Fruit fly (Drosophila melanogaster): ENCODE results near the gene mthl5.

Gene mthl5

dm6 chr3R:11869675-11870074, 17.3 kb downstream of the mthl5 start (continued):
- no peak for TF ChIP-seq Blimp-1 (GFP tag; optimal IDR thresholded peaks at IDR 0.05)
- TF ChIP-seq Eip74EF (GFP tag; optimal IDR thresholded peaks at IDR 0.05), result no peak
- TF ChIP-seq CG1024 (GFP tag; IDR thresholded peaks at IDR 0.05), result peak; percentile 52; the same call in 1 of the 2 replicates
- peak; percentile 59 for TF ChIP-seq Rfx (GFP tag; IDR thresholded peaks at IDR 0.05)
- 0 out of 2 replicates have a peak, but pooled peaks have one; percentile 16 for TF ChIP-seq al (GFP tag; IDR thresholded peaks at IDR 0.05)
- TF ChIP-seq fu2 (GFP tag; optimal IDR thresholded peaks at IDR 0.05), result no peak
- no peak for TF ChIP-seq CG3065 (GFP tag; optimal IDR thresholded peaks at IDR 0.05)
- TF ChIP-seq CG14050 (GFP tag; IDR thresholded peaks at IDR 0.05), result no peak
- TF ChIP-seq CG1233 (GFP tag; optimal IDR thresholded peaks at IDR 0.05), result no peak
- no peak for TF ChIP-seq Rx (GFP tag; IDR thresholded peaks at IDR 0.05)
- no peak for TF ChIP-seq CG8290 (GFP tag; optimal IDR thresholded peaks at IDR 0.05)
- TF ChIP-seq CG8290 (tag; optimal IDR thresholded peaks at IDR 0.05), result no peak
- TF ChIP-seq bab2 (GFP tag; optimal IDR thresholded peaks at IDR 0.05), result no peak
- peak; percentile 50; the same call in 1 of the 3 replicates for TF ChIP-seq Aef1 (GFP tag; IDR thresholded peaks at IDR 0.05)
- TF ChIP-seq CG8944 (GFP tag; optimal IDR thresholded peaks at IDR 0.05), result no peak
- TF ChIP-seq en (GFP tag; optimal IDR thresholded peaks at IDR 0.05), result no peak
- peak; percentile 42; the same call in 1 of the 3 replicates for TF ChIP-seq H15 (GFP tag; IDR thresholded peaks at IDR 0.05)
- no peak for TF ChIP-seq ems (GFP tag; optimal IDR thresholded peaks at IDR 0.05)
- TF ChIP-seq CG30403 (GFP tag; optimal IDR thresholded peaks at IDR 0.05), result peak; percentile 4
- no peak for TF ChIP-seq CG12391 (tag; optimal IDR thresholded peaks at IDR 0.05)
- TF ChIP-seq CG9817 (tag; optimal IDR thresholded peaks at IDR 0.05), result no peak
- TF ChIP-seq CG42726 (GFP tag; IDR thresholded peaks at IDR 0.05; ENCODE audit: partially characterized antibody), result no peak
- no peak for TF ChIP-seq CG8765 (GFP tag; IDR thresholded peaks at IDR 0.05)
- no peak for TF ChIP-seq ap (GFP tag; IDR thresholded peaks at IDR 0.05)
- peak; percentile 58 for TF ChIP-seq HLH3B (GFP tag; IDR thresholded peaks at IDR 0.05)
- no peak for TF ChIP-seq Ets65A (GFP tag)
- no peak for TF ChIP-seq gcm (GFP tag; optimal IDR thresholded peaks at IDR 0.05)
- no peak for TF ChIP-seq eve (GFP tag; optimal IDR thresholded peaks at IDR 0.05)
- no peak for TF ChIP-seq CG18764 (GFP tag; optimal IDR thresholded peaks at IDR 0.05)
- TF ChIP-seq CG9876 (GFP tag; optimal IDR thresholded peaks at IDR 0.05), result no peak
- no peak for TF ChIP-seq salm (tag; optimal IDR thresholded peaks at IDR 0.05)
- no peak for TF ChIP-seq CG12744 (GFP tag; optimal IDR thresholded peaks at IDR 0.05)
- no peak for TF ChIP-seq Side (GFP tag; optimal IDR thresholded peaks at IDR 0.05)
- TF ChIP-seq amos (GFP tag; IDR thresholded peaks at IDR 0.05; ENCODE audit: partially characterized antibody), result no peak
- no peak for TF ChIP-seq nmo (GFP tag; optimal IDR thresholded peaks at IDR 0.05)
- peak; percentile 37 for TF ChIP-seq fd96Cb (tag; optimal IDR thresholded peaks at IDR 0.05)
- no peak for TF ChIP-seq CG17829 (tag; optimal IDR thresholded peaks at IDR 0.05)
- no peak for TF ChIP-seq gfzf (GFP tag; optimal IDR thresholded peaks at IDR 0.05)
- no peak for TF ChIP-seq CG17328 (GFP tag; IDR thresholded peaks at IDR 0.05)
- TF ChIP-seq Hr3 (GFP tag; optimal IDR thresholded peaks at IDR 0.05), result no peak
- TF ChIP-seq Taf1 (GFP tag; IDR thresholded peaks at IDR 0.05), result no peak
- TF ChIP-seq Abd-B (GFP tag; optimal IDR thresholded peaks at IDR 0.05), result peak; percentile 3
- no peak for TF ChIP-seq klu (GFP tag; IDR thresholded peaks at IDR 0.05)
- peak; percentile 24; the same call in 1 of the 2 replicates for TF ChIP-seq onecut (GFP tag; IDR thresholded peaks at IDR 0.05)
- no peak for TF ChIP-seq Dip3 (GFP tag; optimal IDR thresholded peaks at IDR 0.05)
- TF ChIP-seq bigmax (GFP tag; optimal IDR thresholded peaks at IDR 0.05), result no peak
- TF ChIP-seq Dp (GFP tag; optimal IDR thresholded peaks at IDR 0.05), result no peak
- peak; percentile 33 for TF ChIP-seq CG7839 (tag; optimal IDR thresholded peaks at IDR 0.05)
- no peak for TF ChIP-seq CTCF (GFP tag; optimal IDR thresholded peaks at IDR 0.05)
- no peak for TF ChIP-seq CG14965 (GFP tag; optimal IDR thresholded peaks at IDR 0.05; ENCODE audit: borderline replicate concordance)
- TF ChIP-seq CG6854 (GFP tag; optimal IDR thresholded peaks at IDR 0.05), result no peak
- TF ChIP-seq dysf (GFP tag; IDR thresholded peaks at IDR 0.05), result peak; percentile 65
- TF ChIP-seq dimm (GFP tag; IDR thresholded peaks at IDR 0.05), result no peak

Measured in whole organism, embryonic.